Fruit fly (Drosophila melanogaster) whole organism, pupa: ENCODE results near the gene CG18765.

Source experiments
- CG10348 ChIP-seq: fragments of 200-800 bp; sonication (Bioruptor generic); IDR thresholded peaks from 2 replicates; pipeline ENCODE4 v1.3.6; 2022; ENCODE audit warnings: missing biosample characterization, missing genetic modification characterization
- CG12605 ChIP-seq: fragments of 200-800 bp; sonication (Bioruptor generic); IDR thresholded peaks from 2 replicates; pipeline ENCODE4 v1.3.6; 2022; ENCODE audit warnings: missing biosample characterization, missing genetic modification characterization
- CG13204 ChIP-seq: fragments of 200-800 bp; sonication (Bioruptor generic); optimal IDR thresholded peaks from 2 replicates; lab custom pipeline; 2018; ENCODE audit warnings: missing biosample characterization, mild to moderate bottlenecking, missing genetic modification characterization, moderate library complexity
- CG14655 ChIP-seq: fragments of 200-800 bp; sonication (Bioruptor generic); optimal IDR thresholded peaks from 3 replicates; lab custom pipeline; 2017; ENCODE audit warnings: mild to moderate bottlenecking, missing biosample characterization, missing genetic modification reagents, missing genetic modification characterization
- CG15710 ChIP-seq: fragments of 200-800 bp; sonication (Bioruptor generic); optimal IDR thresholded peaks from 2 replicates; lab custom pipeline; 2018; ENCODE audit warnings: missing biosample characterization, mild to moderate bottlenecking, missing genetic modification characterization, moderate library complexity
- CG17806 ChIP-seq: fragments of 200-800 bp; sonication (Bioruptor generic); optimal IDR thresholded peaks from 2 replicates; lab custom pipeline; 2018; ENCODE audit warnings: missing biosample characterization, mild to moderate bottlenecking, missing genetic modification characterization, moderate library complexity
- CG32121 ChIP-seq: fragments of 200-800 bp; sonication (Bioruptor generic); IDR thresholded peaks from 2 replicates; pipeline ENCODE4 v1.3.6; 2022; ENCODE audit warnings: missing biosample characterization, missing genetic modification characterization
- CG34367 ChIP-seq: fragments of 200-800 bp; sonication (Bioruptor generic); optimal IDR thresholded peaks from 2 replicates; lab custom pipeline; 2018; ENCODE audit warnings: missing biosample characterization, mild to moderate bottlenecking, missing genetic modification characterization
- CG4496 ChIP-seq: fragments of 200-800 bp; sonication (Bioruptor generic); IDR thresholded peaks from 3 replicates; pipeline ENCODE4 v1.3.6; 2022; ENCODE audit warnings: missing biosample characterization, missing genetic modification characterization
- CG8159 ChIP-seq: fragments of 200-800 bp; sonication (Bioruptor generic); optimal IDR thresholded peaks from 3 replicates; lab custom pipeline; 2018; ENCODE audit warnings: missing biosample characterization, mild to moderate bottlenecking, missing genetic modification characterization, moderate library complexity
- CG8301 ChIP-seq: fragments of 200-800 bp; sonication (Bioruptor generic); optimal IDR thresholded peaks from 2 replicates; lab custom pipeline; 2018; ENCODE audit warnings: missing biosample characterization, mild to moderate bottlenecking, missing genetic modification characterization
- CG9948 ChIP-seq: fragments of 200-800 bp; sonication (Bioruptor generic); optimal IDR thresholded peaks from 2 replicates; lab custom pipeline; 2018; ENCODE audit warnings: missing biosample characterization, mild to moderate bottlenecking, missing genetic modification characterization, moderate library complexity
- D1 ChIP-seq: fragments of 200-800 bp; sonication (Bioruptor generic); optimal IDR thresholded peaks from 2 replicates; lab custom pipeline; 2018; ENCODE audit warnings: missing biosample characterization, mild to moderate bottlenecking, missing genetic modification characterization, moderate library complexity
- EcR ChIP-seq: fragments of 200-800 bp; sonication (Bioruptor generic); optimal IDR thresholded peaks from 3 replicates; lab custom pipeline; 2019; ENCODE audit warnings: missing biosample characterization, missing genetic modification characterization, mild to moderate bottlenecking, moderate library complexity, missing genetic modification reagents
- Ets98B ChIP-seq: fragments of 200-800 bp; sonication (Bioruptor generic); IDR thresholded peaks from 2 replicates; pipeline ENCODE4 v1.3.6; 2022; ENCODE audit warnings: missing biosample characterization, missing genetic modification characterization
- Pif1A ChIP-seq: fragments of 200-800 bp; sonication (Bioruptor generic); optimal IDR thresholded peaks from 3 replicates; lab custom pipeline; 2016; ENCODE audit warnings: missing biosample characterization, missing genetic modification characterization
- Pif1B ChIP-seq: fragments of 200-800 bp; sonication (Bioruptor generic); optimal IDR thresholded peaks from 3 replicates; lab custom pipeline; 2016; ENCODE audit warnings: missing biosample characterization, missing genetic modification characterization
- Snoo ChIP-seq: fragments of 200-800 bp; sonication (Bioruptor generic); optimal IDR thresholded peaks from 3 replicates; lab custom pipeline; 2017; ENCODE audit warnings: missing biosample characterization, mild to moderate bottlenecking, missing genetic modification characterization, inconsistent platforms
- fd96Ca ChIP-seq: fragments of 200-800 bp; sonication (Bioruptor generic); IDR thresholded peaks from 3 replicates; pipeline ENCODE4 v1.3.6; 2022; ENCODE audit warnings: missing biosample characterization, missing genetic modification characterization
- gl ChIP-seq: fragments of 200-800 bp; sonication (Bioruptor generic); optimal IDR thresholded peaks from 2 replicates; lab custom pipeline; 2018; ENCODE audit warnings: missing biosample characterization, mild to moderate bottlenecking, missing genetic modification characterization
- rn ChIP-seq: fragments of 200-800 bp; sonication (Bioruptor generic); IDR thresholded peaks from 2 replicates; pipeline ENCODE4 v1.3.6; 2022; ENCODE audit warnings: missing biosample characterization, missing genetic modification characterization

Gene CG18765

dm6 chr3R:11649449-11649848 is 42.1 kb downstream of the CG18765 start:
- TF ChIP-seq EcR (GFP tag; lab: Kevin White, UChicago) (no peak), fd96Ca (GFP tag; lab: Robert Waterston, UW) (peak; percentile 92), CG15710 (tag; lab: Kevin White, UChicago) (peak; percentile 81), CG17806 (tag; lab: Kevin White, UChicago) (peak; percentile 72), CG10348 (GFP tag; lab: Robert Waterston, UW) (peak; percentile 87), CG8159 (tag; lab: Kevin White, UChicago) (peak; percentile 76), CG4496 (GFP tag; lab: Robert Waterston, UW) (peak; percentile 94), CG32121 (GFP tag; lab: Robert Waterston, UW) (peak; percentile 90), Pif1A (GFP tag; lab: Kevin White, UChicago) (peak; percentile 82), CG34367 (peak; percentile 64), gl (no peak), Ets98B (peak; percentile 90), D1 (tag; lab: Kevin White, UChicago) (no peak), rn (GFP tag; lab: Robert Waterston, UW) (peak; percentile 80), CG14655 (GFP tag; lab: Kevin White, UChicago) (peak; percentile 77), CG9948 (tag; lab: Kevin White, UChicago) (peak; percentile 68), Snoo (peak; percentile 79), CG8301 (tag; lab: Kevin White, UChicago) (peak; percentile 70), Pif1B (GFP tag; lab: Kevin White, UChicago) (peak; percentile 67), CG12605 (peak; percentile 76), CG13204 (GFP tag; lab: Kevin White, UChicago) (peak; percentile 35)

DNA sequence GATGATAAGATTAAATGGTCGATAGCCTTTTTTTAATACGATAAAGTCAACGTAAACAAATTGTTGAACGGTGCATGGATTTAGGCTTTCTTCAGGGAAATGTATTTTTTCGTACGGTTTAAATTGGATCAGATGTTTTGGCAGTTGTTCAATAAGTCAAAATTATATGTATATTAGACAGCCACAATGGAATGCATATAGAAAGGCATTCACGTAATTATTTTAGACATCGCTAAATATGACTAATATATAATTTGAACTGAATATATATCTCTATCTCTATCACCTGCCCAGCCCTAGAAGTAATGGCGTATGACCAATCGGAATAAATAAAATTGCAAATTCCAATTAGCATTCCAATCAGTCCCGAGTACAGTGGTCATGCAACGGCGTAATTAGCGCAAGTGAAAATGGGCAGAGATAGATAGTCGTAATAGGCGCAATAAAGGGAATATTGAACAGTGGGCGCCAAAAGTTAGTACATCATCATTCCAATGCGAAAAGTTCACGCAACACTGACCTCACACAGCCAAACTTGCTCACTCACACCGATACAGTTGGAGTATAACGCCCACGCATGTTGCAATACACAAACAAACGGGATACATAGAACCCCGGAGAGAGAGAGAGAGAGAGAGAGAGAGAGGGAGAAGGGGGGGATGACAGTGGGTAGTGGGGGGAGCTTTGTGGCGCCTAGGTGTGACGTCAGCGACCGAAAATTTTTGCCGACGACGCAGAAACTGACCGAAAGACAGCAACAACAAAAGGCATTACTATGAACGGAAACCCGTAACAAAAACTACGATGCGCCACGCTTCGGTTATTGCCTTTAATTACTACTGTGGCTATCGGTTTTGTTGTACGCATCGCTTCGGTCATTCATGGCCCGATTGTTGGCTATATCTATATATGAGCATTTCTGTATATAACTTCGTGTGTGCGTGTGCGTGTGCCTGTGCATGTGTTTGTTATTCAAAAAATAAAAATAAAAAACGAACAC is 42.9 kb downstream of the CG18765 start:
- TF ChIP-seq Snoo (no peak), EcR (GFP tag; lab: Kevin White, UChicago) (peak; percentile 59), CG8159 (tag; lab: Kevin White, UChicago) (no peak), Ets98B (no peak), fd96Ca (GFP tag; lab: Robert Waterston, UW) (0 out of 3 replicates have a peak, but pooled peaks have one; percentile 9)

DNA sequence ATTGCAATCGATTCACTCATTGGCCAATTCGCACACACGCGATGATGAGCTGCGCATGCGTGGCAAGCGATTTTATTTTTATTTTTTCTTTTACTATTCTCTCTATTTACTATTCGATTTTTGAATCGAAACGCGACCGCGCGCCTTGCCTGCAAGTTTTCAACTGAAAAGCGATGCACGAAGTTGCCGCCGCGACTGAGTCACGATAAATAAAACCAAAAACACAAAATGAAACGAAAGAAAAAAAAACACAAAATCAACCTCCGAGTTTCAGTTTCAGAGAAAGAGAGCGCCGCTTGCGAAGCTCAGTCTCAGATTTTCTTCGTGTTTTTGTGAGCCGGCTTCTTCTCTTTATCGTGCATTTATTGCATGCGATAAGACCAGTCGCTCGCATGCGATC is 44.8 kb downstream of the CG18765 start:
- peak; percentile 78 for TF ChIP-seq fd96Ca (GFP tag; lab: Robert Waterston, UW)
- TF ChIP-seq CG4496 (GFP tag; lab: Robert Waterston, UW): peak; percentile 82
- TF ChIP-seq Pif1B (GFP tag; lab: Kevin White, UChicago): peak; percentile 67
- TF ChIP-seq CG12605: peak; percentile 90
- peak; percentile 70 for TF ChIP-seq CG8159 (tag; lab: Kevin White, UChicago)
- TF ChIP-seq CG34367: peak; percentile 66
- peak; percentile 62 for TF ChIP-seq CG32121 (GFP tag; lab: Robert Waterston, UW)
- TF ChIP-seq CG14655 (GFP tag; lab: Kevin White, UChicago): no peak
- peak; percentile 74 for TF ChIP-seq Pif1A (GFP tag; lab: Kevin White, UChicago)
- peak; percentile 23 for TF ChIP-seq CG8301 (tag; lab: Kevin White, UChicago)
- peak; percentile 49 for TF ChIP-seq EcR (GFP tag; lab: Kevin White, UChicago)
- TF ChIP-seq rn (GFP tag; lab: Robert Waterston, UW): 0 out of 2 replicates have a peak, but pooled peaks have one; percentile 25
- TF ChIP-seq CG15710 (tag; lab: Kevin White, UChicago): peak; percentile 70
- peak; percentile 32 for TF ChIP-seq CG9948 (tag; lab: Kevin White, UChicago)
- TF ChIP-seq CG17806 (tag; lab: Kevin White, UChicago): peak; percentile 78
- TF ChIP-seq gl: peak; percentile 96
- no peak for TF ChIP-seq CG10348 (GFP tag; lab: Robert Waterston, UW)
- peak; percentile 80; the same call in 1 of the 2 replicates for TF ChIP-seq Ets98B
- peak; percentile 38 for TF ChIP-seq Snoo
- TF ChIP-seq D1 (tag; lab: Kevin White, UChicago): no peak
- TF ChIP-seq CG13204 (GFP tag; lab: Kevin White, UChicago): peak; percentile 90
